Worm (Caenorhabditis elegans) whole organism, young adult: ENCODE measurements around the gene F32B6.4.

Source experiments
- B0035.1 ChIP-seq: sonication (generic microtip); optimal IDR thresholded peaks from 2 replicates; lab custom pipeline; 2016; ENCODE audit warnings: missing genetic modification characterization, mild to moderate bottlenecking, missing compliant biosample characterization, missing genotype, missing genetic modification reagents
- D2030.7 ChIP-seq: fragments of 200-800 bp; sonication (Bioruptor generic); IDR thresholded peaks from 2 replicates; pipeline ENCODE4 v1.3.6; 2022; ENCODE audit warnings: missing genetic modification reagents, missing genetic modification characterization, missing compliant biosample characterization
- F23B12.7 ChIP-seq: sonication (generic microtip); optimal IDR thresholded peaks from 2 replicates; lab custom pipeline; 2017; ENCODE audit warnings: missing genetic modification characterization, mild to moderate bottlenecking, missing compliant biosample characterization, antibody characterized with exemption, moderate library complexity; ENCODE audit not compliant: insufficient read depth
- F33H1.4 ChIP-seq: fragments of 200-800 bp; sonication (Bioruptor generic); IDR thresholded peaks from 2 replicates; pipeline ENCODE4 v1.3.6; 2022; ENCODE audit warnings: missing genetic modification reagents, missing genetic modification characterization, missing compliant biosample characterization
- F52B5.7 ChIP-seq: sonication (generic microtip); optimal IDR thresholded peaks from 2 replicates; lab custom pipeline; 2016; ENCODE audit warnings: mild to moderate bottlenecking, missing genetic modification characterization, missing compliant biosample characterization
- F57C9.4 ChIP-seq: sonication (generic microtip); optimal IDR thresholded peaks from 2 replicates; lab custom pipeline; 2017; ENCODE audit warnings: mild to moderate bottlenecking, missing genetic modification characterization, missing compliant biosample characterization
- K11D2.4 ChIP-seq: fragments of 200-800 bp; sonication (Bioruptor generic); IDR thresholded peaks from 2 replicates; pipeline ENCODE4 v1.3.6; 2022; ENCODE audit warnings: missing genetic modification reagents, missing genetic modification characterization, missing compliant biosample characterization
- Y53F4B.3 ChIP-seq: fragments of 200-800 bp; sonication (Bioruptor generic); IDR thresholded peaks from 2 replicates; pipeline ENCODE4 v1.3.6; 2022; ENCODE audit warnings: missing genetic modification reagents, missing genetic modification characterization, missing compliant biosample characterization
- Y56A3A.18 ChIP-seq: fragments of 200-800 bp; sonication (Bioruptor generic); IDR thresholded peaks from 2 replicates; pipeline ENCODE4 v1.3.6; 2022; ENCODE audit warnings: missing genetic modification reagents, missing genetic modification characterization, missing compliant biosample characterization
- Y79H2A.3 ChIP-seq: fragments of 200-800 bp; sonication (Bioruptor generic); conservative IDR thresholded peaks from 2 replicates; pipeline ENCODE4 v1.3.6; 2022; ENCODE audit warnings: missing genetic modification reagents, missing genetic modification characterization, missing compliant biosample characterization
- Y95B8A.8 ChIP-seq: fragments of 200-800 bp; sonication (Bioruptor generic); IDR thresholded peaks from 2 replicates; pipeline ENCODE4 v1.3.6; 2022; ENCODE audit warnings: missing genetic modification reagents, missing genetic modification characterization, missing compliant biosample characterization
- ZK185.1 ChIP-seq: sonication (generic microtip); optimal IDR thresholded peaks from 2 replicates; lab custom pipeline; 2016; ENCODE audit warnings: mild to moderate bottlenecking, missing genetic modification characterization, missing compliant biosample characterization; ENCODE audit not compliant: poor library complexity, severe bottlenecking
- akir-1 ChIP-seq: fragments of 200-800 bp; sonication (Bioruptor generic); optimal IDR thresholded peaks from 2 replicates; lab custom pipeline; 2018; ENCODE audit warnings: mild to moderate bottlenecking, missing genetic modification characterization, moderate library complexity, missing compliant biosample characterization
- aptf-2 ChIP-seq: fragments of 200-800 bp; sonication (Bioruptor generic); conservative IDR thresholded peaks from 2 replicates; pipeline ENCODE4 v1.3.6; 2022; ENCODE audit warnings: missing genetic modification reagents, missing genetic modification characterization, missing compliant biosample characterization
- atf-7 ChIP-seq: sonication (generic microtip); optimal IDR thresholded peaks from 2 replicates; lab custom pipeline; 2017; ENCODE audit warnings: mild to moderate bottlenecking, missing genetic modification characterization, missing compliant biosample characterization
- athp-1 ChIP-seq: sonication (generic microtip); optimal IDR thresholded peaks from 2 replicates; lab custom pipeline; 2017; ENCODE audit warnings: mild to moderate bottlenecking, missing genetic modification characterization, missing compliant biosample characterization
- attf-3 ChIP-seq: fragments of 200-800 bp; sonication (Bioruptor generic); conservative IDR thresholded peaks from 2 replicates; pipeline ENCODE4 v1.3.6; 2022; ENCODE audit warnings: missing genetic modification reagents, missing genetic modification characterization, missing compliant biosample characterization
- attf-5 ChIP-seq: fragments of 200-800 bp; sonication (Bioruptor generic); optimal IDR thresholded peaks from 2 replicates; lab custom pipeline; 2018; ENCODE audit warnings: mild to moderate bottlenecking, missing genetic modification characterization, missing compliant biosample characterization
- bed-1 ChIP-seq: fragments of 200-800 bp; sonication (Bioruptor generic); IDR thresholded peaks from 2 replicates; pipeline ENCODE4 v1.3.6; 2022; ENCODE audit warnings: missing genetic modification reagents, missing genetic modification characterization, missing compliant biosample characterization
- bed-2 ChIP-seq: fragments of 200-800 bp; sonication (Bioruptor generic); IDR thresholded peaks from 2 replicates; pipeline ENCODE4 v1.3.6; 2022; ENCODE audit warnings: missing genetic modification reagents, missing genetic modification characterization, missing compliant biosample characterization
- ceh-79 ChIP-seq: sonication (generic microtip); optimal IDR thresholded peaks from 2 replicates; lab custom pipeline; 2017; ENCODE audit warnings: mild to moderate bottlenecking, missing genetic modification characterization, missing compliant biosample characterization
- egrh-3 ChIP-seq: fragments of 200-800 bp; sonication (Bioruptor generic); IDR thresholded peaks from 2 replicates; pipeline ENCODE4 v1.3.6; 2022; ENCODE audit warnings: missing genetic modification reagents, missing genetic modification characterization, missing compliant biosample characterization
- fkh-3 ChIP-seq: sonication (generic microtip); optimal IDR thresholded peaks from 2 replicates; lab custom pipeline; 2016; ENCODE audit warnings: mild to moderate bottlenecking, missing genetic modification characterization, missing compliant biosample characterization
- hmg-20 ChIP-seq: fragments of 200-800 bp; sonication (Bioruptor generic); IDR thresholded peaks from 2 replicates; pipeline ENCODE4 v1.3.6; 2022; ENCODE audit warnings: missing genetic modification reagents, missing genetic modification characterization, missing compliant biosample characterization
- hsf-1 ChIP-seq: fragments of 200-800 bp; sonication (Bioruptor generic); IDR thresholded peaks from 2 replicates; pipeline ENCODE4 v1.3.6; 2022; ENCODE audit warnings: missing genetic modification reagents, missing genetic modification characterization, missing compliant biosample characterization
- let-526 ChIP-seq: fragments of 200-800 bp; sonication (Bioruptor generic); IDR thresholded peaks from 2 replicates; pipeline ENCODE4 v1.3.6; 2022; ENCODE audit warnings: missing genetic modification reagents, missing genetic modification characterization, missing compliant biosample characterization
- lin-35 ChIP-seq, 3 experiments: fragments of 150-350 bp in 2 of 3; sonication (generic microtip) in 1 of 3; optimal IDR thresholded peaks; 2 replicates each; lab custom pipeline; 2014 to 2018; ENCODE audit warnings: missing biosample characterization in 3 of 3, missing genetic modification characterization in 3 of 3, missing genetic modification reagents in 3 of 3
- madf-10 ChIP-seq: sonication (generic microtip); optimal IDR thresholded peaks from 2 replicates; lab custom pipeline; 2016; ENCODE audit warnings: mild to moderate bottlenecking, missing genetic modification characterization, missing compliant biosample characterization
- madf-6 ChIP-seq: fragments of 200-800 bp; sonication (Bioruptor generic); IDR thresholded peaks from 2 replicates; pipeline ENCODE4 v1.3.6; 2022; ENCODE audit warnings: missing genetic modification reagents, missing genetic modification characterization, missing compliant biosample characterization
- nhr-120 ChIP-seq: fragments of 200-800 bp; sonication (Bioruptor generic); IDR thresholded peaks from 2 replicates; pipeline ENCODE4 v1.3.6; 2022; ENCODE audit warnings: missing genetic modification characterization, missing compliant biosample characterization
- pha-4 ChIP-seq: fragments of 150-350 bp; sonication (generic microtip); optimal IDR thresholded peaks from 2 replicates; lab custom pipeline; 2014; ENCODE audit warnings: missing biosample characterization, missing genetic modification reagents, missing genetic modification characterization
- snpc-1.3 ChIP-seq: sonication (generic microtip); optimal IDR thresholded peaks from 2 replicates; lab custom pipeline; 2017; ENCODE audit warnings: missing genetic modification characterization, mild to moderate bottlenecking, missing compliant biosample characterization, antibody characterized with exemption, moderate library complexity, missing genotype, missing genetic modification reagents; ENCODE audit not compliant: insufficient read depth
- snpc-3.4 ChIP-seq: sonication (generic microtip); optimal IDR thresholded peaks from 2 replicates; lab custom pipeline; 2017; ENCODE audit warnings: missing genetic modification characterization, mild to moderate bottlenecking, missing compliant biosample characterization, antibody characterized with exemption, moderate library complexity, missing genotype, missing genetic modification reagents
- snpc-4 ChIP-seq, 5 experiments: fragments of 150-350 bp in 1 of 5; sonication (generic microtip) in 4 of 5; optimal IDR thresholded peaks; 2 replicates each; lab custom pipeline; 2014 to 2018; ENCODE audit warnings: missing genetic modification characterization in 5 of 5, missing biosample characterization in 3 of 5, antibody characterized with exemption in 2 of 5, mild to moderate bottlenecking in 2 of 5, missing compliant biosample characterization in 2 of 5, missing genotype in 2 of 5, moderate library complexity in 2 of 5, missing genetic modification reagents in 1 of 5
- sptf-2 ChIP-seq: fragments of 200-800 bp; sonication (Bioruptor generic); optimal IDR thresholded peaks from 2 replicates; lab custom pipeline; 2018; ENCODE audit warnings: mild to moderate bottlenecking, missing genetic modification characterization, missing compliant biosample characterization
- tbx-9 ChIP-seq: sonication (generic microtip); optimal IDR thresholded peaks from 2 replicates; lab custom pipeline; 2016; ENCODE audit warnings: borderline replicate concordance, missing genetic modification characterization, inconsistent platforms, missing compliant biosample characterization
- tlf-1 ChIP-seq: fragments of 200-800 bp; sonication (Bioruptor generic); optimal IDR thresholded peaks from 2 replicates; lab custom pipeline; 2018; ENCODE audit warnings: mild to moderate bottlenecking, missing genetic modification characterization, missing compliant biosample characterization
- zim-3 ChIP-seq: sonication (generic microtip); optimal IDR thresholded peaks from 2 replicates; lab custom pipeline; 2017; ENCODE audit warnings: mild to moderate bottlenecking, missing genetic modification characterization, moderate library complexity, missing compliant biosample characterization
- ztf-18 ChIP-seq: sonication (generic microtip); optimal IDR thresholded peaks from 2 replicates; lab custom pipeline; 2016; ENCODE audit warnings: missing genotype, mild to moderate bottlenecking, missing genetic modification characterization, missing compliant biosample characterization
- ztf-26 ChIP-seq: sonication (generic microtip); optimal IDR thresholded peaks from 2 replicates; lab custom pipeline; 2017; ENCODE audit warnings: missing genetic modification characterization, missing compliant biosample characterization
- ztf-28 ChIP-seq: fragments of 200-800 bp; sonication (Bioruptor generic); IDR thresholded peaks from 2 replicates; pipeline ENCODE4 v1.3.6; 2022; ENCODE audit warnings: missing genetic modification reagents, missing genetic modification characterization, missing compliant biosample characterization
- ztf-6 ChIP-seq: fragments of 200-800 bp; sonication (Bioruptor generic); IDR thresholded peaks from 2 replicates; pipeline ENCODE4 v1.3.6; 2022; ENCODE audit warnings: missing genetic modification reagents, missing genetic modification characterization, missing compliant biosample characterization

The F32B6.4 gene

ce11 chrIV:9867915-9868314 lies 23.9 kb downstream of the F32B6.4 start (continued):
- no peak for TF ChIP-seq akir-1 (GFP tag; lab: Kevin White, UChicago)
- TF ChIP-seq let-526 (GFP tag; lab: Robert Waterston, UW), result no peak
- no peak for TF ChIP-seq atf-7 (tag; lab: Kevin White, UChicago)
- TF ChIP-seq sptf-2, result no peak
- no peak for TF ChIP-seq ztf-6
- TF ChIP-seq snpc-1.3, result no peak
- no peak for TF ChIP-seq hmg-20 (GFP tag; lab: Robert Waterston, UW)
- no peak for TF ChIP-seq Y79H2A.3
- TF ChIP-seq athp-1 (tag; lab: Kevin White, UChicago), result no peak
- no peak for TF ChIP-seq F57C9.4
- TF ChIP-seq Y53F4B.3 (GFP tag; lab: Robert Waterston, UW), result no peak
- TF ChIP-seq lin-35 (GFP tag; optimal IDR thresholded peaks at IDR 0.05; lab: Kevin White, UChicago), result no peak
- TF ChIP-seq tbx-9 (tag; lab: Kevin White, UChicago), result no peak
- no peak for TF ChIP-seq Y95B8A.8 (GFP tag; lab: Robert Waterston, UW)
- TF ChIP-seq egrh-3 (GFP tag; lab: Robert Waterston, UW), result no peak
- TF ChIP-seq bed-1 (GFP tag; lab: Robert Waterston, UW), result no peak
- no peak for TF ChIP-seq bed-2 (GFP tag; lab: Robert Waterston, UW)
- no peak for TF ChIP-seq zim-3 (tag; lab: Kevin White, UChicago)
- peak; percentile 84 for TF ChIP-seq ztf-26 (tag; lab: Kevin White, UChicago)
- TF ChIP-seq aptf-2, result no peak
- no peak for TF ChIP-seq fkh-3
- TF ChIP-seq ceh-79, result no peak
- no peak for TF ChIP-seq snpc-3.4 (tag; lab: Kevin White, UChicago)
- TF ChIP-seq K11D2.4 (GFP tag; lab: Robert Waterston, UW), result peak; percentile 75; the same call in 1 of the 2 replicates
- no peak for TF ChIP-seq attf-3 (GFP tag; lab: Robert Waterston, UW)
- TF ChIP-seq ztf-28 (GFP tag; lab: Robert Waterston, UW), result no peak
- no peak for TF ChIP-seq madf-6 (GFP tag; lab: Robert Waterston, UW)
- no peak for TF ChIP-seq ZK185.1 (tag; lab: Kevin White, UChicago)
- TF ChIP-seq madf-10 (tag; lab: Kevin White, UChicago), result no peak
- no peak for TF ChIP-seq nhr-120 (GFP tag; lab: Robert Waterston, UW)
- no peak for TF ChIP-seq tlf-1 (GFP tag; lab: Kevin White, UChicago)
- no peak for TF ChIP-seq D2030.7 (GFP tag; lab: Robert Waterston, UW)
- TF ChIP-seq F52B5.7 (tag; lab: Kevin White, UChicago), result no peak
- peak; percentile 76 for TF ChIP-seq hsf-1 (GFP tag; lab: Robert Waterston, UW)
- no peak for TF ChIP-seq snpc-4 (GFP tag; optimal IDR thresholded peaks at IDR 0.05; lab: Kevin White, UChicago)
- no peak for TF ChIP-seq snpc-4 (tag; optimal IDR thresholded peaks at IDR 0.05; lab: Kevin White, UChicago)
- no peak for TF ChIP-seq F33H1.4 (GFP tag; lab: Robert Waterston, UW)
- TF ChIP-seq ztf-18 (tag; lab: Kevin White, UChicago), result no peak
- TF ChIP-seq F23B12.7 (tag; lab: Kevin White, UChicago), result no peak
- TF ChIP-seq pha-4 (tag; lab: Kevin White, UChicago), result no peak
- no peak for TF ChIP-seq B0035.1 (tag; lab: Kevin White, UChicago)
- TF ChIP-seq attf-5, result no peak
- no peak for TF ChIP-seq Y56A3A.18 (GFP tag; lab: Robert Waterston, UW)
